Worm (Caenorhabditis elegans) whole organism, early embryonic: ENCODE data around the gene D2062.4.
"Not testable (repeated sequence)": the region's sequence is repeated elsewhere in the genome, so short reads cannot be mapped to it uniquely, and the experiment has no call there.

Experiments
- B0310.2 ChIP-seq: sonication (generic microtip); optimal IDR thresholded peaks from 2 replicates; lab custom pipeline; 2016; ENCODE audit warnings: mild to moderate bottlenecking, missing genetic modification characterization, missing compliant biosample characterization
- F13C5.2 ChIP-seq: sonication (generic microtip); optimal IDR thresholded peaks from 2 replicates; lab custom pipeline; 2017; ENCODE audit warnings: mild to moderate bottlenecking, missing genetic modification characterization, inconsistent platforms, missing compliant biosample characterization
- aly-1 ChIP-seq: sonication (generic microtip); optimal IDR thresholded peaks from 2 replicates; lab custom pipeline; 2016; ENCODE audit warnings: missing genetic modification characterization, missing compliant biosample characterization
- ama-1 ChIP-seq: fragments of 150-350 bp; optimal IDR thresholded peaks from 2 replicates; lab custom pipeline; 2014
- ceh-13 ChIP-seq: fragments of 200-800 bp; sonication (Bioruptor generic); optimal IDR thresholded peaks from 2 replicates; lab custom pipeline; 2018; ENCODE audit warnings: mild to moderate bottlenecking, missing genetic modification characterization, missing compliant biosample characterization
- ceh-36 ChIP-seq: sonication (generic microtip); optimal IDR thresholded peaks from 2 replicates; lab custom pipeline; 2016; ENCODE audit warnings: missing genetic modification characterization, inconsistent platforms, missing compliant biosample characterization
- ets-7 ChIP-seq: sonication (generic microtip); optimal IDR thresholded peaks from 2 replicates; lab custom pipeline; 2016; ENCODE audit warnings: missing genotype, missing genetic modification characterization, missing compliant biosample characterization
- flt-1 ChIP-seq: fragments of 200-800 bp; sonication (Bioruptor generic); IDR thresholded peaks from 2 replicates; pipeline ENCODE4 v1.3.6; 2022; ENCODE audit warnings: missing genetic modification characterization, missing compliant biosample characterization
- hmbx-1 ChIP-seq: sonication (generic microtip); optimal IDR thresholded peaks from 2 replicates; lab custom pipeline; 2016; ENCODE audit warnings: mild to moderate bottlenecking, missing genetic modification characterization, missing compliant biosample characterization
- hmg-4 ChIP-seq: fragments of 200-800 bp; sonication (Bioruptor generic); optimal IDR thresholded peaks from 2 replicates; lab custom pipeline; 2018; ENCODE audit warnings: mild to moderate bottlenecking, missing genetic modification characterization, missing compliant biosample characterization
- hnd-1 ChIP-seq: sonication (generic microtip); optimal IDR thresholded peaks from 2 replicates; lab custom pipeline; 2016; ENCODE audit warnings: missing genetic modification characterization, missing compliant biosample characterization
- pes-1 ChIP-seq: fragments of 200-800 bp; sonication (Bioruptor generic); IDR thresholded peaks from 2 replicates; pipeline ENCODE4 v1.3.6; 2022; ENCODE audit warnings: missing genetic modification reagents, missing genetic modification characterization, missing compliant biosample characterization
- scrt-1 ChIP-seq: fragments of 200-800 bp; sonication (Bioruptor generic); IDR thresholded peaks from 2 replicates; pipeline ENCODE4 v1.3.6; 2022; ENCODE audit warnings: missing genetic modification characterization, missing compliant biosample characterization
- sea-1 ChIP-seq: fragments of 200-800 bp; sonication (Bioruptor generic); conservative IDR thresholded peaks from 2 replicates; pipeline ENCODE4 v1.3.6; 2022; ENCODE audit warnings: missing genetic modification characterization, missing compliant biosample characterization
- tbx-11 ChIP-seq: fragments of 200-800 bp; sonication (Bioruptor generic); IDR thresholded peaks from 2 replicates; pipeline ENCODE4 v1.3.6; 2022; ENCODE audit warnings: missing genetic modification characterization, missing compliant biosample characterization
- tbx-37 ChIP-seq: fragments of 200-800 bp; sonication (Bioruptor generic); conservative IDR thresholded peaks from 2 replicates; pipeline ENCODE4 v1.3.6; 2022; ENCODE audit warnings: missing genetic modification reagents, missing genetic modification characterization, missing compliant biosample characterization
- tra-4 ChIP-seq: sonication (generic microtip); optimal IDR thresholded peaks from 2 replicates; lab custom pipeline; 2017; ENCODE audit warnings: missing genetic modification characterization, missing compliant biosample characterization

Gene D2062.4

DNA sequence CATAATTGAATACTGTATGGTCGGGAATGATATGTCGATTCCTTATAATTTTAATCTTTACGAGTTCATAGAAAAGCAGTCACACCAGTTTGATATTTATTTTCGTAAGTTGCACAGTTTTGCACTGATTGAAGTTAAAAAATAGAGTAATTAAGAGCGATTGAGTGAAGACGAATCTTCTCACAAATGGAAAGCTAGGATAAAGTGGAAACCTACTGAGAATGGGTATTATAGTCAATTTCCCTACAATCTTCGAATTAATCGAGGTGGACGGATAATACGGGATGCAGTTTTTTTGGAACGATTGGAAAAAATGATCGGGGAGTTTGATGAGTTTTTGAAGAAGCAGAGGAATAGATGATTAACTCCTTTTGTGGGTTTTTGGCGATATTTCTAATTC is 17.8 kb downstream of the D2062.4 start, which contains the start of gene F22E5.23:
F22E5.23 (plus strand) TSS at position 301 of the 400 bp plus-strand sequence.
- no peak for TF ChIP-seq tbx-11 (GFP tag; lab: Robert Waterston, UW)
- no peak for TF ChIP-seq pes-1 (GFP tag; lab: Robert Waterston, UW)

DNA sequence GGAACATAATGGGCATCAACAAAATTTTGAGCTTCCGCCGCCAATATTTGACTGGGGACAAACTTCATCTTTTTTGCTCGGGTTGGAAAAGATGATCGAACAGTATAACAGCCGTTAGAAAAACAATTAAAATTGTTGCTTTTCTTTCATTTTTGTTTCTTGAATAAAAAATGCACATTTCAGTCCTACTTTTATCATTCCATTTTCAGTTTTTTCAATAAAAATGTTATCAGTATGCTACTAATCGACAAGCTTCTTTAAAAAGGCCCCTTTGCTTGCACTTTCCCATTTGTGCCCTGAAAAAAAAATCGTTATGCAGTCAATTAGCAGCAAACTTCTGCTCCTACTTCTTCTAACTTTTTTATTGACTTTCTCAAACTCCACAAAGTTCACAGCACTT is 18.6 kb downstream of the D2062.4 start, which contains the start of gene F22E5.7:
F22E5.7 (plus strand) TSS at position 301 of the 400 bp plus-strand sequence.
- TF ChIP-seq hmg-4 (GFP tag; lab: Kevin White, UChicago) (no peak), hnd-1 (tag; lab: Kevin White, UChicago) (no peak), ets-7 (no peak), ceh-36 (no peak), hmbx-1 (tag; lab: Kevin White, UChicago) (no peak), ama-1 (lab: Kevin White, UChicago) (no peak), pes-1 (GFP tag; lab: Robert Waterston, UW) (no peak)

- TF ChIP-seq B0310.2 (tag; lab: Kevin White, UChicago) (no peak), pes-1 (GFP tag; lab: Robert Waterston, UW) (no peak), ama-1 (lab: Kevin White, UChicago) (no peak), hmbx-1 (tag; lab: Kevin White, UChicago) (no peak), tra-4 (tag; lab: Kevin White, UChicago) (no peak), hnd-1 (tag; lab: Kevin White, UChicago) (no peak), ceh-13 (GFP tag; lab: Kevin White, UChicago) (no peak), ets-7 (no peak), sea-1 (no peak), ceh-36 (no peak), flt-1 (GFP tag; lab: Robert Waterston, UW) (no peak), hmg-4 (GFP tag; lab: Kevin White, UChicago) (no peak), F13C5.2 (tag; lab: Kevin White, UChicago) (no peak), scrt-1 (GFP tag; lab: Robert Waterston, UW) (no peak), tbx-37 (GFP tag; lab: Robert Waterston, UW) (no peak), tbx-11 (GFP tag; lab: Robert Waterston, UW) (no peak), aly-1 (tag; lab: Kevin White, UChicago) (no peak)
Observed at ce11 chrII:2644498-2644897, 21.3 kb downstream of the D2062.4 start, which contains the start of gene F22E5.11. Gene F22E5.11, minus strand, starts transcription at chrII:2644598.

DNA sequence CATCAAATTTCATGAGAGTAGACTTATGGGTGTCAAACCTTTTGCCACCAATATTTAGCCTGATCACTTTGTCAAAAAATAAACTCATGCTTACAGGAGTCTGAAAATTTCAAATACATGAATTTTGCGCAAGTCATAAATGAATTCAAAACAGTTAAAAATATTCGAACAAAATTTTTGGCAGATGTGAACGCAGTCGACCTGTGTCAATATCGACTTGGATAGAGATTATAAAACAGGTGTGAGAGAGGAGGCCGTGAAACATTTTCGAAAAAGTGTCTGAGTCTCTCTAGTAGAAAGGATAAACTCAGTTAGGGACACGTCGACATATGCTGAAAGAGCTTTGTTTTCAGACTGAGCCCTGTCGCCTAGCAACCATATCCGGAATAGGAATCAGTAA is 23.6 kb downstream of the D2062.4 start, which contains the start of gene F22E5.12:
F22E5.12 (minus strand) TSS at position 101 of the 400 bp plus-strand sequence.
- not testable (repeated sequence) for TF ChIP-seq pes-1 (GFP tag; lab: Robert Waterston, UW); tbx-37 (GFP tag; lab: Robert Waterston, UW); hnd-1 (tag; lab: Kevin White, UChicago)

DNA sequence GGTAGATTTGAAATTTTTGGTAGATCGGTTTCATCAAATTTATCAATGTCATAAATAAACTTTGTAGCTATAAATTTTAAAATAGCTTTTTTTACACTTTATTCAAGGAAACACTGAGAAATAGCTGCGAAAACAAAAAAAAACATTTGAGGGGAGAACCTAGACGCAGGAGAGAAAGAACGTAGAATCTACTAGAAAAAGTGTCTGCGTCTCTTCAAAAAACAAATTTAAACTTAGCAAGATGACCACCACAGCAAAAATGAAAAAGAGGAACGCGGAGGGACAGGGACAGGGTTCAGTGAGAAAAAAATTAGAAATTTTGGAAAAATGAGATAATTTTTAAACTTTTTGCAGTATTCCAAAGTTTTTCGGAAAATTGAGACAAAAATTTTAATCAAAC is 25.8 kb downstream of the D2062.4 start:
- TF ChIP-seq F13C5.2 (tag; lab: Kevin White, UChicago) (no peak), aly-1 (tag; lab: Kevin White, UChicago) (no peak), ets-7 (no peak), pes-1 (GFP tag; lab: Robert Waterston, UW) (no peak), flt-1 (GFP tag; lab: Robert Waterston, UW) (no peak), ama-1 (lab: Kevin White, UChicago) (no peak), tbx-37 (GFP tag; lab: Robert Waterston, UW) (no peak), scrt-1 (GFP tag; lab: Robert Waterston, UW) (no peak), tra-4 (tag; lab: Kevin White, UChicago) (no peak), ceh-36 (no peak)

- TF ChIP-seq ceh-36 (no peak), tbx-11 (GFP tag; lab: Robert Waterston, UW) (no peak), hmbx-1 (tag; lab: Kevin White, UChicago) (no peak), F13C5.2 (tag; lab: Kevin White, UChicago) (no peak), hmg-4 (GFP tag; lab: Kevin White, UChicago) (no peak), ceh-13 (GFP tag; lab: Kevin White, UChicago) (no peak), scrt-1 (GFP tag; lab: Robert Waterston, UW) (no peak), ama-1 (lab: Kevin White, UChicago) (no peak), B0310.2 (tag; lab: Kevin White, UChicago) (no peak), tbx-37 (GFP tag; lab: Robert Waterston, UW) (no peak), flt-1 (GFP tag; lab: Robert Waterston, UW) (no peak), ets-7 (no peak), aly-1 (tag; lab: Kevin White, UChicago) (no peak), sea-1 (no peak), hnd-1 (tag; lab: Kevin White, UChicago) (no peak)
Observed at ce11 chrII:2649539-2649938, 26.3 kb downstream of the D2062.4 start, which contains the start of the genes F22E5.13 and F22E5.6. Gene F22E5.13, minus strand, starts transcription at chrII:2649639. Gene F22E5.6, plus strand, starts transcription at chrII:2649835.

ce11 chrII:2656606-2657005 is 33.4 kb downstream of the D2062.4 start, which contains the start of gene sri-47:
Gene sri-47, plus strand, starts transcription at chrII:2656906.
- TF ChIP-seq tra-4 (tag; lab: Kevin White, UChicago) (no peak), ama-1 (lab: Kevin White, UChicago) (no peak), hmbx-1 (tag; lab: Kevin White, UChicago) (no peak), tbx-11 (GFP tag; lab: Robert Waterston, UW) (no peak), tbx-37 (GFP tag; lab: Robert Waterston, UW) (no peak), B0310.2 (tag; lab: Kevin White, UChicago) (no peak), hnd-1 (tag; lab: Kevin White, UChicago) (no peak), pes-1 (GFP tag; lab: Robert Waterston, UW) (no peak), scrt-1 (GFP tag; lab: Robert Waterston, UW) (no peak)
